Fruit fly (Drosophila melanogaster) S2 (cell line): ENCODE results near the gene Rh4.

ENCODE experiments used
- CG8478 ChIP-seq: fragments of >200 bp; optimal IDR thresholded peaks from 2 replicates; lab custom pipeline; 2018
- CTCF ChIP-seq, 2 experiments: fragments of >200 bp; optimal IDR thresholded peaks; 2 replicates each; lab custom pipeline; 2018

dm6 chr3L:16885042-16885441 is 22.7 kb upstream of the Rh4 start:
- TF ChIP-seq CTCF (optimal IDR thresholded peaks at IDR 0.05; lab: Kevin White, UChicago) (no peak), CG8478 (lab: Kevin White, UChicago) (no peak)
